Fruit fly (Drosophila melanogaster) whole organism, embryonic: ENCODE measurements around the gene pyd.

ENCODE experiments used
- Asciz ChIP-seq: fragments of 200-800 bp; sonication (Bioruptor generic); optimal IDR thresholded peaks from 2 replicates; lab custom pipeline; 2017; ENCODE audit warnings: missing biosample characterization, mild to moderate bottlenecking, missing genetic modification characterization, missing genetic modification reagents
- Awh ChIP-seq: fragments of 200-800 bp; sonication (Bioruptor generic); IDR thresholded peaks from 2 replicates; pipeline ENCODE4, ENCODE4 v1.3.6; 2022; ENCODE audit warnings: missing biosample characterization, missing genetic modification characterization
- CG12659 ChIP-seq: fragments of 200-800 bp; sonication (Bioruptor generic); optimal IDR thresholded peaks from 3 replicates; lab custom pipeline; 2017; ENCODE audit warnings: mild to moderate bottlenecking, missing biosample characterization, missing genetic modification reagents, missing genetic modification characterization
- CG13123 ChIP-seq: fragments of 200-800 bp; sonication (Bioruptor generic); optimal IDR thresholded peaks from 2 replicates; lab custom pipeline; 2016; ENCODE audit warnings: missing biosample characterization, missing genetic modification characterization
- CG15479 ChIP-seq: fragments of 200-800 bp; sonication (Bioruptor generic); optimal IDR thresholded peaks from 3 replicates; lab custom pipeline; 2019; ENCODE audit warnings: missing biosample characterization, mild to moderate bottlenecking, missing genetic modification characterization, moderate library complexity
- CG15696 ChIP-seq: fragments of 200-800 bp; sonication (Bioruptor generic); optimal IDR thresholded peaks from 2 replicates; lab custom pipeline; 2019; ENCODE audit warnings: missing biosample characterization, mild to moderate bottlenecking, missing genetic modification characterization, moderate library complexity
- CG17912 ChIP-seq: fragments of 200-800 bp; sonication (Bioruptor generic); optimal IDR thresholded peaks from 2 replicates; lab custom pipeline; 2018; ENCODE audit warnings: missing biosample characterization, mild to moderate bottlenecking, missing genetic modification characterization
- CG2199 ChIP-seq: fragments of 200-800 bp; sonication (Bioruptor generic); IDR thresholded peaks from 3 replicates; pipeline ENCODE4 v1.3.6; 2022; ENCODE audit warnings: missing biosample characterization, missing genetic modification characterization
- CG30020 ChIP-seq: fragments of 200-800 bp; optimal IDR thresholded peaks from 2 replicates; lab custom pipeline; 2019; ENCODE audit warnings: missing biosample characterization, mild to moderate bottlenecking, missing genetic modification characterization, moderate library complexity
- CG4854 ChIP-seq: fragments of 200-800 bp; sonication (Bioruptor generic); optimal IDR thresholded peaks from 2 replicates; lab custom pipeline; 2016; ENCODE audit warnings: missing biosample characterization, missing genetic modification characterization, inconsistent platforms
- CG5180 ChIP-seq: fragments of 200-800 bp; sonication (Bioruptor generic); optimal IDR thresholded peaks from 3 replicates; lab custom pipeline; 2017; ENCODE audit warnings: missing biosample characterization, missing genetic modification characterization, mild to moderate bottlenecking, moderate library complexity, missing genetic modification reagents
- CG6791 ChIP-seq: fragments of 200-800 bp; sonication (Bioruptor generic); IDR thresholded peaks from 3 replicates; pipeline ENCODE4 v1.3.6; 2022; ENCODE audit warnings: missing biosample characterization, missing genetic modification characterization; ENCODE audit not compliant: partially characterized antibody
- CG6813 ChIP-seq: fragments of 200-800 bp; sonication (Bioruptor generic); optimal IDR thresholded peaks from 2 replicates; lab custom pipeline; 2017; ENCODE audit warnings: missing biosample characterization, missing genetic modification characterization, mild to moderate bottlenecking, moderate library complexity, missing genetic modification reagents
- CG8924 ChIP-seq: fragments of 200-800 bp; optimal IDR thresholded peaks from 3 replicates; lab custom pipeline; 2019; ENCODE audit warnings: missing biosample characterization, mild to moderate bottlenecking, missing genetic modification characterization, moderate library complexity
- CG9727 ChIP-seq: fragments of 200-800 bp; sonication (Bioruptor generic); optimal IDR thresholded peaks from 3 replicates; lab custom pipeline; 2017; ENCODE audit warnings: missing biosample characterization, mild to moderate bottlenecking, missing genetic modification characterization
- CrebB ChIP-seq: fragments of 200-800 bp; sonication (Bioruptor generic); optimal IDR thresholded peaks from 3 replicates; lab custom pipeline; 2018; ENCODE audit warnings: missing biosample characterization, mild to moderate bottlenecking, missing genetic modification characterization
- Dll ChIP-seq: fragments of 200-800 bp; sonication (Bioruptor generic); IDR thresholded peaks from 4 replicates; pipeline ENCODE4 v1.3.6; 2022; ENCODE audit warnings: missing biosample characterization, missing genetic modification characterization; ENCODE audit not compliant: partially characterized antibody
- Drgx ChIP-seq: fragments of 200-800 bp; sonication (Bioruptor generic); IDR thresholded peaks from 2 replicates; pipeline ENCODE4 v1.3.6; 2022; ENCODE audit warnings: missing biosample characterization, missing genetic modification characterization
- E2f1 ChIP-seq: fragments of 200-800 bp; sonication (Bioruptor generic); IDR thresholded peaks from 2 replicates; pipeline ENCODE4 v1.3.6; 2022; ENCODE audit warnings: missing biosample characterization, missing genetic modification characterization
- HLH3B ChIP-seq: fragments of 200-800 bp; sonication (Bioruptor generic); IDR thresholded peaks from 2 replicates; pipeline ENCODE4 v1.3.6; 2022; ENCODE audit warnings: missing biosample characterization, missing genetic modification characterization
- Hsf ChIP-seq: fragments of 200-800 bp; sonication (Bioruptor generic); optimal IDR thresholded peaks from 3 replicates; lab custom pipeline; 2016; ENCODE audit warnings: missing biosample characterization, missing genetic modification characterization
- Kr ChIP-seq: fragments of 200-800 bp; sonication (Bioruptor generic); optimal IDR thresholded peaks from 2 replicates; lab custom pipeline; 2017; ENCODE audit warnings: missing biosample characterization, mild to moderate bottlenecking, missing genetic modification characterization
- Lim3 ChIP-seq: fragments of 200-800 bp; sonication (Bioruptor generic); IDR thresholded peaks from 2 replicates; pipeline ENCODE4 v1.3.6; 2022; ENCODE audit warnings: missing biosample characterization, missing genetic modification characterization
- Med ChIP-seq: fragments of 200-800 bp; sonication (Bioruptor generic); peaks from one replicate; lab custom pipeline; 2016; ENCODE audit warnings: missing biosample characterization, missing genetic modification characterization, mild to moderate bottlenecking, inconsistent platforms, moderate library complexity
- Optix ChIP-seq: fragments of 200-800 bp; sonication (Bioruptor generic); IDR thresholded peaks from 3 replicates; pipeline ENCODE4 v1.3.6; 2022; ENCODE audit warnings: missing biosample characterization, missing genetic modification characterization
- Sox102F ChIP-seq: fragments of 200-800 bp; sonication (Bioruptor generic); optimal IDR thresholded peaks from 2 replicates; lab custom pipeline; 2018; ENCODE audit warnings: missing biosample characterization, mild to moderate bottlenecking, missing genetic modification characterization, moderate library complexity
- Xbp1 ChIP-seq: fragments of 200-800 bp; sonication (Bioruptor generic); optimal IDR thresholded peaks from 3 replicates; lab custom pipeline; 2016; ENCODE audit warnings: missing biosample characterization, mild to moderate bottlenecking, missing genetic modification characterization
- ac ChIP-seq: fragments of 200-800 bp; sonication (Bioruptor generic); optimal IDR thresholded peaks from 3 replicates; lab custom pipeline; 2017; ENCODE audit warnings: missing biosample characterization, mild to moderate bottlenecking, missing genetic modification characterization
- aop ChIP-seq: fragments of 200-800 bp; sonication (Bioruptor generic); IDR thresholded peaks from 2 replicates; pipeline ENCODE4 v1.3.6; 2022; ENCODE audit warnings: missing biosample characterization, missing genetic modification characterization
- chm ChIP-seq: fragments of 200-800 bp; sonication (Bioruptor generic); IDR thresholded peaks from 2 replicates; pipeline ENCODE4 v1.3.6; 2022; ENCODE audit warnings: missing biosample characterization, missing genetic modification characterization
- fd102C ChIP-seq: fragments of 200-800 bp; sonication (Bioruptor generic); optimal IDR thresholded peaks from 2 replicates; lab custom pipeline; 2018; ENCODE audit warnings: missing biosample characterization, mild to moderate bottlenecking, missing genetic modification characterization, moderate library complexity
- fd96Cb ChIP-seq: fragments of 200-800 bp; sonication (Bioruptor generic); optimal IDR thresholded peaks from 2 replicates; lab custom pipeline; 2018; ENCODE audit warnings: missing biosample characterization, mild to moderate bottlenecking, missing genetic modification characterization, moderate library complexity
- gcm ChIP-seq: fragments of 200-800 bp; sonication (Bioruptor generic); optimal IDR thresholded peaks from 2 replicates; lab custom pipeline; 2019; ENCODE audit warnings: missing biosample characterization, mild to moderate bottlenecking, missing genetic modification characterization, moderate library complexity
- insv ChIP-seq, 2 experiments: fragments of 200-800 bp; sonication (Bioruptor generic); optimal IDR thresholded peaks; 3 replicates each; lab custom pipeline; 2016 to 2018; ENCODE audit warnings: missing biosample characterization in 2 of 2, missing genetic modification characterization in 2 of 2
- lab ChIP-seq: fragments of 200-800 bp; sonication (Bioruptor generic); optimal IDR thresholded peaks from 3 replicates; lab custom pipeline; 2017; ENCODE audit warnings: missing biosample characterization, missing genetic modification characterization, mild to moderate bottlenecking, moderate library complexity, missing genetic modification reagents
- phol ChIP-seq: fragments of 200-800 bp; sonication (Bioruptor generic); optimal IDR thresholded peaks from 3 replicates; lab custom pipeline; 2018; ENCODE audit warnings: missing biosample characterization, mild to moderate bottlenecking, missing genetic modification characterization, moderate library complexity
- psq ChIP-seq: fragments of 200-800 bp; sonication (Bioruptor generic); optimal IDR thresholded peaks from 2 replicates; lab custom pipeline; 2017; ENCODE audit warnings: missing biosample characterization, missing genetic modification characterization
- salm ChIP-seq: fragments of 200-800 bp; sonication (Bioruptor generic); optimal IDR thresholded peaks from 2 replicates; lab custom pipeline; 2018; ENCODE audit warnings: missing biosample characterization, mild to moderate bottlenecking, missing genetic modification characterization
- sd ChIP-seq: fragments of 200-800 bp; sonication (Bioruptor generic); optimal IDR thresholded peaks from 3 replicates; lab custom pipeline; 2018; ENCODE audit warnings: missing biosample characterization, mild to moderate bottlenecking, missing genetic modification characterization, moderate library complexity
- sna ChIP-seq: fragments of 200-800 bp; sonication (Bioruptor generic); IDR thresholded peaks from 2 replicates; pipeline ENCODE4 v1.3.6; 2022; ENCODE audit warnings: missing biosample characterization, missing genetic modification characterization; ENCODE audit not compliant: partially characterized antibody
- sob ChIP-seq: fragments of 200-800 bp; sonication (Bioruptor generic); IDR thresholded peaks from 2 replicates; pipeline ENCODE4 v1.3.6; 2022; ENCODE audit warnings: missing biosample characterization, missing genetic modification characterization
- tll ChIP-seq, 2 experiments: fragments of 200-800 bp in 1 of 2; fragments of >200 bp in 1 of 2; sonication (Bioruptor generic) in 1 of 2; optimal IDR thresholded peaks; 2 replicates each; lab custom pipeline; 2017 to 2019; ENCODE audit warnings: missing biosample characterization in 2 of 2, missing genetic modification characterization in 2 of 2, mild to moderate bottlenecking in 1 of 2, moderate library complexity in 1 of 2
- twi ChIP-seq: fragments of 200-800 bp; optimal IDR thresholded peaks from 2 replicates; lab custom pipeline; 2019; ENCODE audit warnings: missing biosample characterization, mild to moderate bottlenecking, missing genetic modification characterization, moderate library complexity
- unpg ChIP-seq: fragments of 200-800 bp; sonication (Bioruptor generic); optimal IDR thresholded peaks from 3 replicates; lab custom pipeline; 2018; ENCODE audit warnings: missing biosample characterization, mild to moderate bottlenecking, missing genetic modification characterization, moderate library complexity
- zen ChIP-seq: fragments of 200-800 bp; sonication (Bioruptor generic); optimal IDR thresholded peaks from 3 replicates; lab custom pipeline; 2018; ENCODE audit warnings: missing biosample characterization, mild to moderate bottlenecking, missing genetic modification characterization, moderate library complexity

pyd gene

dm6 chr3R:8853197-8853596 lies 78.5 kb downstream of the pyd start (continued):
- no peak for TF ChIP-seq CG5180 (GFP tag; lab: Kevin White, UChicago)
- peak; percentile 59 for TF ChIP-seq Drgx (GFP tag; lab: Robert Waterston, UW)
- TF ChIP-seq Sox102F (GFP tag; lab: Kevin White, UChicago), result no peak
- TF ChIP-seq sd, result peak; percentile 74

dm6 chr3R:8850616-8851015 lies 81.1 kb downstream of the pyd start:
- TF ChIP-seq CG15696 (tag; lab: Kevin White, UChicago), result peak; percentile 61
- peak in 1 of 2 experiments; percentile 1 for TF ChIP-seq insv (GFP tag; optimal IDR thresholded peaks at IDR 0.05; lab: Kevin White, UChicago)
- peak; percentile 0 for TF ChIP-seq CG6813 (GFP tag; lab: Kevin White, UChicago)
- no peak for TF ChIP-seq Awh (GFP tag; lab: Robert Waterston, UW)
- peak; percentile 45 for TF ChIP-seq CG9727 (GFP tag; lab: Kevin White, UChicago)
- no peak for TF ChIP-seq CG4854 (GFP tag; lab: Kevin White, UChicago)
- no peak for TF ChIP-seq HLH3B (GFP tag; lab: Robert Waterston, UW)
- TF ChIP-seq chm, result no peak
- TF ChIP-seq CG15479 (GFP tag; lab: Kevin White, UChicago), result peak; percentile 83
- TF ChIP-seq tll (GFP tag; optimal IDR thresholded peaks at IDR 0.05; lab: Kevin White, UChicago), result peak in 1 of 2 experiments; percentile 94
- peak; percentile 35 for TF ChIP-seq zen (tag; lab: Kevin White, UChicago)
- TF ChIP-seq CG8924 (tag; lab: Kevin White, UChicago), result peak; percentile 20
- TF ChIP-seq Kr (GFP tag; lab: Kevin White, UChicago), result peak; percentile 0
- peak; percentile 39 for TF ChIP-seq Med (GFP tag; lab: Kevin White, UChicago)
- TF ChIP-seq fd102C, result peak; percentile 91
- TF ChIP-seq Asciz, result no peak
- no peak for TF ChIP-seq CG17912 (GFP tag; lab: Kevin White, UChicago)
- TF ChIP-seq CG2199 (GFP tag; lab: Robert Waterston, UW), result 0 out of 3 replicates have a peak, but pooled peaks have one; percentile 78
- peak; percentile 87 for TF ChIP-seq twi (tag; lab: Kevin White, UChicago)
- TF ChIP-seq ac (GFP tag; lab: Kevin White, UChicago), result peak; percentile 41
- no peak for TF ChIP-seq CG12659 (GFP tag; lab: Kevin White, UChicago)

- TF ChIP-seq CG9727 (GFP tag; lab: Kevin White, UChicago), result peak; percentile 58
- peak; percentile 28 for TF ChIP-seq fd102C
- 0 out of 2 replicates have a peak, but pooled peaks have one; percentile 5 for TF ChIP-seq E2f1
- TF ChIP-seq gcm (GFP tag; lab: Kevin White, UChicago), result peak; percentile 5
- TF ChIP-seq Optix (GFP tag; lab: Robert Waterston, UW), result no peak
- TF ChIP-seq CrebB (tag; lab: Kevin White, UChicago), result no peak
- no peak for TF ChIP-seq sna (GFP tag; lab: Robert Waterston, UW)
- TF ChIP-seq CG30020 (tag; lab: Kevin White, UChicago), result no peak
- TF ChIP-seq sob (GFP tag; lab: Robert Waterston, UW), result no peak
- no peak for TF ChIP-seq Lim3 (GFP tag; lab: Robert Waterston, UW)
- no peak for TF ChIP-seq salm (tag; lab: Kevin White, UChicago)
- no peak for TF ChIP-seq CG13123 (GFP tag; lab: Kevin White, UChicago)
- TF ChIP-seq lab (GFP tag; lab: Kevin White, UChicago), result no peak
- no peak for TF ChIP-seq CG6791
- peak; percentile 52 for TF ChIP-seq fd96Cb (tag; lab: Kevin White, UChicago)
- TF ChIP-seq Dll, result no peak
- peak; percentile 59 for TF ChIP-seq unpg (GFP tag; lab: Kevin White, UChicago)
- TF ChIP-seq aop (GFP tag; lab: Robert Waterston, UW), result no peak
- TF ChIP-seq Xbp1, result peak; percentile 38
- TF ChIP-seq Hsf (GFP tag; lab: Kevin White, UChicago), result no peak
- TF ChIP-seq phol (tag; lab: Kevin White, UChicago), result peak; percentile 59
- no peak for TF ChIP-seq psq (GFP tag; lab: Kevin White, UChicago)
Observed at dm6 chr3R:8849373-8850228, 82.1 kb downstream of the pyd start.
